Worm (Caenorhabditis elegans) whole organism, L4 larva: ENCODE data around the gene R10E11.9.

Experiments used
- F26F4.8 ChIP-seq: fragments of 200-800 bp; sonication (Bioruptor generic); conservative IDR thresholded peaks from 2 replicates; pipeline ENCODE4 v1.3.6; 2022; ENCODE audit warnings: missing genetic modification characterization, missing compliant biosample characterization
- F44E2.7 ChIP-seq: fragments of 200-800 bp; sonication (Bioruptor generic); IDR thresholded peaks from 2 replicates; pipeline ENCODE4 v2.1.2; 2022; ENCODE audit warnings: missing genetic modification characterization, missing compliant biosample characterization
- Y48G9A.11 ChIP-seq: fragments of 200-800 bp; sonication (Bioruptor generic); IDR thresholded peaks from 2 replicates; pipeline ENCODE4 v1.3.6; 2022; ENCODE audit warnings: missing genetic modification reagents, missing genetic modification characterization, missing compliant biosample characterization
- aha-1 ChIP-seq: fragments of 150-350 bp; peaks from one replicate; lab custom pipeline; 2014; ENCODE audit warnings: missing biosample characterization, missing genetic modification characterization
- aly-2 ChIP-seq: sonication (generic microtip); optimal IDR thresholded peaks from 2 replicates; lab custom pipeline; 2018; ENCODE audit warnings: missing biosample characterization, missing genetic modification characterization
- attf-4 ChIP-seq: sonication (generic microtip); optimal IDR thresholded peaks from 3 replicates; lab custom pipeline; 2017; ENCODE audit warnings: missing biosample characterization, missing genetic modification characterization
- ceh-20 ChIP-seq: fragments of 200-800 bp; sonication (Bioruptor generic); IDR thresholded peaks from 2 replicates; pipeline ENCODE4 v1.3.6; 2022; ENCODE audit warnings: missing genetic modification reagents, missing genetic modification characterization, missing compliant biosample characterization
- ceh-82 ChIP-seq: sonication (generic microtip); optimal IDR thresholded peaks from 2 replicates; lab custom pipeline; 2017; ENCODE audit warnings: missing biosample characterization, missing genetic modification characterization
- ctbp-1 ChIP-seq: fragments of 200-800 bp; sonication (Bioruptor generic); IDR thresholded peaks from 2 replicates; pipeline ENCODE4 v1.3.6; 2022; ENCODE audit warnings: missing genetic modification reagents, missing genetic modification characterization, missing compliant biosample characterization
- dmd-6 ChIP-seq: fragments of 200-800 bp; sonication (Bioruptor generic); IDR thresholded peaks from 2 replicates; pipeline ENCODE4 v1.3.6; 2022; ENCODE audit warnings: missing genetic modification reagents, missing genetic modification characterization, missing compliant biosample characterization
- dmd-8 ChIP-seq: fragments of 200-800 bp; sonication (Bioruptor generic); IDR thresholded peaks from 2 replicates; pipeline ENCODE4 v1.3.6; 2022; ENCODE audit warnings: missing genetic modification characterization, missing compliant biosample characterization
- dmd-9 ChIP-seq: fragments of 200-800 bp; sonication (Bioruptor generic); IDR thresholded peaks from 2 replicates; pipeline ENCODE4 v1.3.6; 2022; ENCODE audit warnings: missing genetic modification reagents, missing genetic modification characterization, missing compliant biosample characterization
- duxl-1 ChIP-seq: sonication (generic microtip); optimal IDR thresholded peaks from 2 replicates; lab custom pipeline; 2016; ENCODE audit warnings: mild to moderate bottlenecking, missing genetic modification characterization, moderate library complexity, missing compliant biosample characterization; ENCODE audit not compliant: poor library complexity
- egl-43 ChIP-seq: fragments of 200-800 bp; sonication (Bioruptor generic); IDR thresholded peaks from 2 replicates; pipeline ENCODE4 v1.3.6; 2022; ENCODE audit warnings: missing genetic modification reagents, missing genetic modification characterization, missing compliant biosample characterization
- fkh-10 ChIP-seq: fragments of 150-350 bp; optimal IDR thresholded peaks from 2 replicates; lab custom pipeline; 2014; ENCODE audit warnings: missing biosample characterization, missing genetic modification reagents, missing genetic modification characterization
- fos-1 ChIP-seq: fragments of 150-350 bp; optimal IDR thresholded peaks from 2 replicates; lab custom pipeline; 2014; ENCODE audit warnings: missing biosample characterization, missing genetic modification characterization
- hlh-11 ChIP-seq: fragments of 200-800 bp; sonication (Bioruptor generic); optimal IDR thresholded peaks from 2 replicates; lab custom pipeline; 2018; ENCODE audit warnings: mild to moderate bottlenecking, missing genetic modification characterization, missing compliant biosample characterization
- hlh-30 ChIP-seq: sonication (generic microtip); optimal IDR thresholded peaks from 2 replicates; lab custom pipeline; 2017; ENCODE audit warnings: antibody characterized with exemption, mild to moderate bottlenecking, missing genetic modification characterization, missing compliant biosample characterization; ENCODE audit not compliant: insufficient read depth
- hmg-1.1 ChIP-seq: fragments of 200-800 bp; sonication (Bioruptor generic); IDR thresholded peaks from 2 replicates; pipeline ENCODE4 v1.3.6; 2022; ENCODE audit warnings: missing genetic modification reagents, missing genetic modification characterization, missing compliant biosample characterization
- lin-13 ChIP-seq: fragments of 150-350 bp; optimal IDR thresholded peaks from 2 replicates; lab custom pipeline; 2014; ENCODE audit warnings: missing biosample characterization, missing genetic modification reagents, missing genetic modification characterization
- lin-15B ChIP-seq: fragments of 150-350 bp; sonication (generic microtip); optimal IDR thresholded peaks from 3 replicates; lab custom pipeline; 2014; ENCODE audit warnings: missing biosample characterization, missing genetic modification characterization
- lin-29 ChIP-seq: fragments of 200-800 bp; sonication (Bioruptor generic); IDR thresholded peaks from 2 replicates; pipeline ENCODE4 v1.3.6; 2022; ENCODE audit warnings: missing genetic modification reagents, missing genetic modification characterization, missing compliant biosample characterization
- lin-39 ChIP-seq: fragments of 150-350 bp; optimal IDR thresholded peaks from 2 replicates; lab custom pipeline; 2014; ENCODE audit warnings: missing biosample characterization, missing genetic modification reagents, missing genetic modification characterization
- lir-3 ChIP-seq: sonication (generic microtip); optimal IDR thresholded peaks from 2 replicates; lab custom pipeline; 2016; ENCODE audit warnings: mild to moderate bottlenecking, missing genetic modification characterization, missing compliant biosample characterization
- lsy-2 ChIP-seq, 2 experiments: fragments of 150-350 bp in 1 of 2; sonication (generic microtip) in 1 of 2; optimal IDR thresholded peaks; 2 replicates each; lab custom pipeline; 2014 to 2017; ENCODE audit warnings: missing biosample characterization in 2 of 2, missing genetic modification characterization in 2 of 2
- madf-5 ChIP-seq, 2 experiments: fragments of 200-800 bp; sonication (Bioruptor generic); IDR thresholded peaks; 2 replicates each; pipeline ENCODE4 v1.3.6; 2022; ENCODE audit warnings: missing compliant biosample characterization in 2 of 2, missing genetic modification characterization in 2 of 2
- mdt-29 ChIP-seq: fragments of 200-800 bp; sonication (Bioruptor generic); IDR thresholded peaks from 2 replicates; pipeline ENCODE4 v1.3.6; 2022; ENCODE audit warnings: missing genetic modification reagents, missing genetic modification characterization, missing compliant biosample characterization
- mep-1 ChIP-seq: fragments of 150-350 bp; sonication (generic microtip); optimal IDR thresholded peaks from 3 replicates; lab custom pipeline; 2014; ENCODE audit warnings: missing biosample characterization, missing genetic modification characterization
- mes-2 ChIP-seq: sonication (generic microtip); optimal IDR thresholded peaks from 2 replicates; lab custom pipeline; 2016; ENCODE audit warnings: missing genotype, mild to moderate bottlenecking, missing genetic modification characterization, missing compliant biosample characterization; ENCODE audit not compliant: poor library complexity, severe bottlenecking
- mxl-2 ChIP-seq: fragments of 200-800 bp; sonication (Bioruptor generic); conservative IDR thresholded peaks from 2 replicates; pipeline ENCODE4 v1.3.6; 2022; ENCODE audit warnings: missing genetic modification reagents, missing genetic modification characterization, missing compliant biosample characterization
- nhr-25 ChIP-seq: sonication (generic microtip); optimal IDR thresholded peaks from 2 replicates; lab custom pipeline; 2017; ENCODE audit warnings: missing genetic modification characterization, mild to moderate bottlenecking, missing compliant biosample characterization, antibody characterized with exemption, moderate library complexity, borderline replicate concordance; ENCODE audit not compliant: insufficient read depth
- nhr-28 ChIP-seq: fragments of 150-350 bp; optimal IDR thresholded peaks from 2 replicates; lab custom pipeline; 2014; ENCODE audit warnings: missing biosample characterization, missing genetic modification characterization
- nhr-41 ChIP-seq: fragments of 200-800 bp; sonication (Bioruptor generic); IDR thresholded peaks from 2 replicates; pipeline ENCODE4 v1.3.6; 2022; ENCODE audit warnings: missing genetic modification reagents, missing genetic modification characterization, missing compliant biosample characterization
- rbr-2 ChIP-seq: sonication (generic microtip); optimal IDR thresholded peaks from 2 replicates; lab custom pipeline; 2016; ENCODE audit warnings: missing genotype, missing genetic modification characterization, missing compliant biosample characterization
- sdz-12 ChIP-seq: fragments of 200-800 bp; sonication (Bioruptor generic); optimal IDR thresholded peaks from 2 replicates; lab custom pipeline; 2018; ENCODE audit warnings: mild to moderate bottlenecking, missing genetic modification characterization, missing compliant biosample characterization
- set-16 ChIP-seq: fragments of 200-800 bp; sonication (Bioruptor generic); IDR thresholded peaks from 2 replicates; pipeline ENCODE4 v1.3.6; 2022; ENCODE audit warnings: missing genetic modification reagents, missing genetic modification characterization, missing compliant biosample characterization
- snpc-4 ChIP-seq: fragments of 150-350 bp; optimal IDR thresholded peaks from 2 replicates; lab custom pipeline; 2014; ENCODE audit warnings: missing biosample characterization, missing genetic modification characterization
- tag-97 ChIP-seq: fragments of 200-800 bp; sonication (Bioruptor generic); IDR thresholded peaks from 2 replicates; pipeline ENCODE4 v1.3.6; 2022; ENCODE audit warnings: missing genetic modification characterization, missing compliant biosample characterization
- tra-1 ChIP-seq: fragments of 200-800 bp; sonication (Bioruptor generic); IDR thresholded peaks from 2 replicates; pipeline ENCODE4 v1.3.6; 2022; ENCODE audit warnings: missing genetic modification reagents, missing genetic modification characterization, missing compliant biosample characterization
- unc-130 ChIP-seq: sonication (generic microtip); optimal IDR thresholded peaks from 2 replicates; lab custom pipeline; 2016; ENCODE audit warnings: missing genetic modification reagents, missing genetic modification characterization, missing compliant biosample characterization
- unc-39 ChIP-seq: sonication (generic microtip); optimal IDR thresholded peaks from 2 replicates; lab custom pipeline; 2017; ENCODE audit warnings: missing biosample characterization, missing genetic modification characterization
- unc-62 ChIP-seq, 3 experiments: fragments of 150-350 bp in 1 of 3; sonication (generic microtip); optimal IDR thresholded peaks in 2 of 3; peaks in 1 of 3; 1 replicate in 1 of 3; 2 replicates in 2 of 3; lab custom pipeline; 2014 to 2017; ENCODE audit warnings: missing biosample characterization in 3 of 3, missing genetic modification characterization in 3 of 3, missing genetic modification reagents in 3 of 3, missing genotype in 1 of 3
- zip-2 ChIP-seq: fragments of 150-350 bp; optimal IDR thresholded peaks from 2 replicates; lab custom pipeline; 2014; ENCODE audit warnings: missing biosample characterization, missing genetic modification characterization
- ztf-7 ChIP-seq: fragments of 150-350 bp; optimal IDR thresholded peaks from 2 replicates; lab custom pipeline; 2014; ENCODE audit warnings: missing biosample characterization, missing genetic modification characterization

Gene R10E11.9

DNA sequence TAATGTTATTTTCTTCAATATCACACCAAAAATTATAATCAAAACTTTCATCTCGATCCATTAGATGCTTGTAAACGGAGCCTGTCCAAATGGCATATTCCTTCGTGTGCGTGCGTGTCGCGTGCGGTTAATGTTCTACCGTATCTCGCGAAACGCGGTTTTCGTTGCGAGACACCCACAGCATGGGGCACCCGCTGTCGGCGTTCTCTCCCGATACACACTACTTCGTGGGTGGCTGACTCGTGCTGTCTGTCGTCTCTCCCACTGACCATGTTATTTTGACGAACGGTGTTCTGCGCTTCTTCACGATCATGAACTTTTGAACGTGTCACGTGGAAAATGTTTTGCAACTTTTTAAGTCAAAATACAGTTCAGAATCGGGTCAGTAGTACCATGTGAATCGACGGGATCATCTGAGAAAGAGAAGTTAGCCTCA, 28.0 kb downstream of the R10E11.9 start (continued):
- TF ChIP-seq hmg-1.1 (GFP tag; lab: Robert Waterston, UW) = peak; percentile 99
- peak; percentile 1 for TF ChIP-seq unc-130 (GFP tag; lab: Kevin White, UChicago)
- TF ChIP-seq fos-1 (tag; lab: Kevin White, UChicago) = peak; percentile 87
- no peak for TF ChIP-seq F26F4.8 (GFP tag; lab: Robert Waterston, UW)
- TF ChIP-seq aly-2 (tag; lab: Kevin White, UChicago) = peak; percentile 36
- TF ChIP-seq lin-15B (tag; lab: Kevin White, UChicago) = no peak
- TF ChIP-seq snpc-4 (tag; lab: Kevin White, UChicago) = peak; percentile 35
- peak; percentile 90 for TF ChIP-seq nhr-28 (tag; lab: Kevin White, UChicago)
- peak; percentile 8 for TF ChIP-seq ceh-82
- TF ChIP-seq lin-29 (GFP tag; lab: Robert Waterston, UW) = peak; percentile 94
- peak; percentile 37 for TF ChIP-seq unc-39 (tag; lab: Kevin White, UChicago)
- peak; percentile 96 for TF ChIP-seq duxl-1 (tag; lab: Kevin White, UChicago)
- peak; percentile 88 for TF ChIP-seq fkh-10
- peak; percentile 78 for TF ChIP-seq lin-39 (tag; lab: Kevin White, UChicago)
- peak; percentile 73; the same call in 1 of the 2 replicates for TF ChIP-seq F44E2.7
- TF ChIP-seq ceh-20 (GFP tag; lab: Robert Waterston, UW) = peak; percentile 98
- TF ChIP-seq mdt-29 (GFP tag; lab: Robert Waterston, UW) = peak; percentile 96
- TF ChIP-seq lsy-2 (tag; optimal IDR thresholded peaks at IDR 0.05; lab: Kevin White, UChicago) = peak; percentile 99 to 100
- peak; percentile 91 for TF ChIP-seq lin-13 (GFP tag; lab: Kevin White, UChicago)
- peak; percentile 49 for TF ChIP-seq lir-3 (tag; lab: Kevin White, UChicago)
- TF ChIP-seq tag-97 (GFP tag; lab: Robert Waterston, UW) = 0 out of 2 replicates have a peak, but pooled peaks have one; percentile 66
- peak; percentile 99 for TF ChIP-seq mep-1 (tag; lab: Kevin White, UChicago)
- TF ChIP-seq ztf-7 (tag; lab: Kevin White, UChicago) = peak; percentile 88
- TF ChIP-seq tra-1 = peak; percentile 96
- peak; percentile 63; the same call in 1 of the 2 replicates for TF ChIP-seq Y48G9A.11 (GFP tag; lab: Robert Waterston, UW)
- peak; percentile 99 for TF ChIP-seq hlh-30
- peak; percentile 95 for TF ChIP-seq mes-2 (tag; lab: Kevin White, UChicago)
- peak; percentile 93 for TF ChIP-seq mxl-2 (GFP tag; lab: Robert Waterston, UW)
- peak; percentile 94 for TF ChIP-seq dmd-9 (GFP tag; lab: Robert Waterston, UW)
- TF ChIP-seq dmd-8 (GFP tag; lab: Robert Waterston, UW) = 0 out of 2 replicates have a peak, but pooled peaks have one; percentile 56
- peak; percentile 98 for TF ChIP-seq nhr-25 (tag; lab: Kevin White, UChicago)
- TF ChIP-seq aha-1 (tag; lab: Kevin White, UChicago) = peak; percentile 100
- TF ChIP-seq attf-4 (tag; lab: Kevin White, UChicago) = no peak
- TF ChIP-seq dmd-6 (GFP tag; lab: Robert Waterston, UW) = peak; percentile 99
- peak; percentile 96 for TF ChIP-seq nhr-41 (GFP tag; lab: Robert Waterston, UW)
- TF ChIP-seq sdz-12 (GFP tag; lab: Kevin White, UChicago) = peak; percentile 97
- TF ChIP-seq rbr-2 = peak; percentile 98
- TF ChIP-seq, all 104 proteins: peak for 94

ce11 chrIII:9764718-9765117, 28.7 kb downstream of the R10E11.9 start:
- TF ChIP-seq unc-62 (GFP tag; optimal IDR thresholded peaks at IDR 0.05 in 1 of 2; lab: Kevin White, UChicago) (peak in 1 of 2 experiments; percentile 68), unc-62 (tag; optimal IDR thresholded peaks at IDR 0.05; lab: Kevin White, UChicago) (no peak), hmg-1.1 (GFP tag; lab: Robert Waterston, UW) (0 out of 2 replicates have a peak, but pooled peaks have one; percentile 18), madf-5 (GFP tag; IDR thresholded peaks at IDR 0.05; lab: Robert Waterston, UW) (no peak), zip-2 (tag; lab: Kevin White, UChicago) (no peak), ctbp-1 (GFP tag; lab: Robert Waterston, UW) (0 out of 2 replicates have a peak, but pooled peaks have one; percentile 7), mdt-29 (GFP tag; lab: Robert Waterston, UW) (peak; percentile 15; the same call in 1 of the 2 replicates), hlh-11 (no peak), egl-43 (GFP tag; lab: Robert Waterston, UW) (peak; percentile 53), set-16 (GFP tag; lab: Robert Waterston, UW) (peak; percentile 62; the same call in 1 of the 2 replicates)
